Worm (Caenorhabditis elegans) whole organism, L4 larva: ENCODE results near the gene T22B3.3.

ENCODE experiments used
- F49E8.2 ChIP-seq: sonication (generic microtip); optimal IDR thresholded peaks from 2 replicates; lab custom pipeline; 2016; ENCODE audit warnings: missing compliant biosample characterization, mild to moderate bottlenecking, missing genetic modification characterization, borderline replicate concordance
- Y48G9A.11 ChIP-seq: fragments of 200-800 bp; sonication (Bioruptor generic); IDR thresholded peaks from 2 replicates; pipeline ENCODE4 v1.3.6; 2022; ENCODE audit warnings: missing genetic modification reagents, missing genetic modification characterization, missing compliant biosample characterization
- Y5F2A.4 ChIP-seq: fragments of 200-800 bp; sonication (Bioruptor generic); optimal IDR thresholded peaks from 2 replicates; lab custom pipeline; 2018; ENCODE audit warnings: mild to moderate bottlenecking, missing genetic modification characterization, missing compliant biosample characterization
- ZK337.2 ChIP-seq: fragments of 200-800 bp; sonication (Bioruptor generic); IDR thresholded peaks from 2 replicates; pipeline ENCODE4 v1.3.6; 2022; ENCODE audit warnings: missing genetic modification reagents, missing genetic modification characterization, missing compliant biosample characterization
- aha-1 ChIP-seq: fragments of 150-350 bp; peaks from one replicate; lab custom pipeline; 2014; ENCODE audit warnings: missing biosample characterization, missing genetic modification characterization
- ces-1 ChIP-seq: fragments of 150-350 bp; sonication (generic microtip); optimal IDR thresholded peaks from 4 replicates; lab custom pipeline; 2014; ENCODE audit warnings: missing biosample characterization, missing genetic modification reagents, missing genetic modification characterization
- ctbp-1 ChIP-seq: fragments of 200-800 bp; sonication (Bioruptor generic); IDR thresholded peaks from 2 replicates; pipeline ENCODE4 v1.3.6; 2022; ENCODE audit warnings: missing genetic modification reagents, missing genetic modification characterization, missing compliant biosample characterization
- daf-12 ChIP-seq: fragments of 150-350 bp; optimal IDR thresholded peaks from 2 replicates; lab custom pipeline; 2014; ENCODE audit warnings: missing biosample characterization, missing genetic modification reagents, missing genetic modification characterization
- duxl-1 ChIP-seq: sonication (generic microtip); optimal IDR thresholded peaks from 2 replicates; lab custom pipeline; 2016; ENCODE audit warnings: mild to moderate bottlenecking, missing genetic modification characterization, moderate library complexity, missing compliant biosample characterization; ENCODE audit not compliant: poor library complexity
- egl-43 ChIP-seq: fragments of 200-800 bp; sonication (Bioruptor generic); IDR thresholded peaks from 2 replicates; pipeline ENCODE4 v1.3.6; 2022; ENCODE audit warnings: missing genetic modification reagents, missing genetic modification characterization, missing compliant biosample characterization
- gei-8 ChIP-seq: fragments of 200-800 bp; sonication (Bioruptor generic); optimal IDR thresholded peaks from 2 replicates; lab custom pipeline; 2018; ENCODE audit warnings: mild to moderate bottlenecking, missing genetic modification characterization, missing compliant biosample characterization
- hlh-30 ChIP-seq: sonication (generic microtip); optimal IDR thresholded peaks from 2 replicates; lab custom pipeline; 2017; ENCODE audit warnings: antibody characterized with exemption, mild to moderate bottlenecking, missing genetic modification characterization, missing compliant biosample characterization; ENCODE audit not compliant: insufficient read depth
- lin-15B ChIP-seq: fragments of 150-350 bp; sonication (generic microtip); optimal IDR thresholded peaks from 3 replicates; lab custom pipeline; 2014; ENCODE audit warnings: missing biosample characterization, missing genetic modification characterization
- lin-38 ChIP-seq: fragments of 200-800 bp; sonication (Bioruptor generic); IDR thresholded peaks from 2 replicates; pipeline ENCODE4 v1.3.6; 2022; ENCODE audit warnings: missing genetic modification reagents, missing genetic modification characterization, missing compliant biosample characterization
- lin-39 ChIP-seq: fragments of 150-350 bp; optimal IDR thresholded peaks from 2 replicates; lab custom pipeline; 2014; ENCODE audit warnings: missing biosample characterization, missing genetic modification reagents, missing genetic modification characterization
- lir-3 ChIP-seq: sonication (generic microtip); optimal IDR thresholded peaks from 2 replicates; lab custom pipeline; 2016; ENCODE audit warnings: mild to moderate bottlenecking, missing genetic modification characterization, missing compliant biosample characterization
- madf-5 ChIP-seq, 2 experiments: fragments of 200-800 bp; sonication (Bioruptor generic); IDR thresholded peaks; 2 replicates each; pipeline ENCODE4 v1.3.6; 2022; ENCODE audit warnings: missing compliant biosample characterization in 2 of 2, missing genetic modification characterization in 2 of 2
- mes-2 ChIP-seq: sonication (generic microtip); optimal IDR thresholded peaks from 2 replicates; lab custom pipeline; 2016; ENCODE audit warnings: missing genotype, mild to moderate bottlenecking, missing genetic modification characterization, missing compliant biosample characterization; ENCODE audit not compliant: poor library complexity, severe bottlenecking
- mxl-3 ChIP-seq: fragments of 200-800 bp; sonication (Bioruptor generic); optimal IDR thresholded peaks from 2 replicates; lab custom pipeline; 2018; ENCODE audit warnings: mild to moderate bottlenecking, missing genetic modification characterization, missing compliant biosample characterization
- nhr-237 ChIP-seq: sonication (generic microtip); optimal IDR thresholded peaks from 2 replicates; lab custom pipeline; 2017; ENCODE audit warnings: missing biosample characterization, missing genetic modification characterization
- nhr-28 ChIP-seq: fragments of 150-350 bp; optimal IDR thresholded peaks from 2 replicates; lab custom pipeline; 2014; ENCODE audit warnings: missing biosample characterization, missing genetic modification characterization
- nhr-42 ChIP-seq: fragments of 200-800 bp; sonication (Bioruptor generic); IDR thresholded peaks from 2 replicates; pipeline ENCODE4 v1.3.6; 2022; ENCODE audit warnings: missing genetic modification characterization, missing compliant biosample characterization
- nhr-76 ChIP-seq: fragments of 150-350 bp; optimal IDR thresholded peaks from 2 replicates; lab custom pipeline; 2014; ENCODE audit warnings: missing biosample characterization, missing genetic modification characterization
- sdz-12 ChIP-seq: fragments of 200-800 bp; sonication (Bioruptor generic); optimal IDR thresholded peaks from 2 replicates; lab custom pipeline; 2018; ENCODE audit warnings: mild to moderate bottlenecking, missing genetic modification characterization, missing compliant biosample characterization
- skn-1 ChIP-seq: fragments of 150-350 bp; optimal IDR thresholded peaks from 2 replicates; lab custom pipeline; 2014; ENCODE audit warnings: missing biosample characterization, missing genetic modification characterization
- snpc-1.2 ChIP-seq: fragments of 200-800 bp; sonication (Bioruptor generic); IDR thresholded peaks from 2 replicates; pipeline ENCODE4 v1.3.6; 2022; ENCODE audit warnings: missing genetic modification reagents, missing genetic modification characterization, missing compliant biosample characterization
- tag-97 ChIP-seq: fragments of 200-800 bp; sonication (Bioruptor generic); IDR thresholded peaks from 2 replicates; pipeline ENCODE4 v1.3.6; 2022; ENCODE audit warnings: missing genetic modification characterization, missing compliant biosample characterization
- unc-130 ChIP-seq: sonication (generic microtip); optimal IDR thresholded peaks from 2 replicates; lab custom pipeline; 2016; ENCODE audit warnings: missing genetic modification reagents, missing genetic modification characterization, missing compliant biosample characterization
- unc-39 ChIP-seq: sonication (generic microtip); optimal IDR thresholded peaks from 2 replicates; lab custom pipeline; 2017; ENCODE audit warnings: missing biosample characterization, missing genetic modification characterization
- unc-62 ChIP-seq, 3 experiments: fragments of 150-350 bp in 1 of 3; sonication (generic microtip); optimal IDR thresholded peaks in 2 of 3; peaks in 1 of 3; 1 replicate in 1 of 3; 2 replicates in 2 of 3; lab custom pipeline; 2014 to 2017; ENCODE audit warnings: missing biosample characterization in 3 of 3, missing genetic modification characterization in 3 of 3, missing genetic modification reagents in 3 of 3, missing genotype in 1 of 3
- vab-7 ChIP-seq: fragments of 200-800 bp; sonication (Bioruptor generic); IDR thresholded peaks from 2 replicates; pipeline ENCODE4 v1.3.6; 2022; ENCODE audit warnings: missing genetic modification reagents, missing genetic modification characterization, missing compliant biosample characterization
- zag-1 ChIP-seq: fragments of 150-350 bp; optimal IDR thresholded peaks from 2 replicates; lab custom pipeline; 2014; ENCODE audit warnings: missing biosample characterization, missing genetic modification characterization
- zfp-3 ChIP-seq: fragments of 200-800 bp; sonication (Bioruptor generic); conservative IDR thresholded peaks from 2 replicates; pipeline ENCODE4 v1.3.6; 2022; ENCODE audit warnings: missing genetic modification reagents, missing genetic modification characterization, missing compliant biosample characterization
- ztf-7 ChIP-seq: fragments of 150-350 bp; optimal IDR thresholded peaks from 2 replicates; lab custom pipeline; 2014; ENCODE audit warnings: missing biosample characterization, missing genetic modification characterization

The T22B3.3 gene

ce11 chrIV:11700752-11701151 is 2.8 kb downstream of the T22B3.3 start, which contains the start of gene dpy-20 (continued):
- no peak for TF ChIP-seq lin-38 (GFP tag; lab: Robert Waterston, UW)
- TF ChIP-seq unc-39, result no peak
- no peak for TF ChIP-seq ctbp-1
- no peak for TF ChIP-seq ZK337.2 (GFP tag; lab: Robert Waterston, UW)
- no peak for TF ChIP-seq duxl-1
- no peak for TF ChIP-seq lin-15B (tag; lab: Kevin White, UChicago)
- no peak for TF ChIP-seq madf-5 (GFP tag; IDR thresholded peaks at IDR 0.05; lab: Robert Waterston, UW)
- TF ChIP-seq mes-2 (tag; lab: Kevin White, UChicago), result no peak

DNA sequence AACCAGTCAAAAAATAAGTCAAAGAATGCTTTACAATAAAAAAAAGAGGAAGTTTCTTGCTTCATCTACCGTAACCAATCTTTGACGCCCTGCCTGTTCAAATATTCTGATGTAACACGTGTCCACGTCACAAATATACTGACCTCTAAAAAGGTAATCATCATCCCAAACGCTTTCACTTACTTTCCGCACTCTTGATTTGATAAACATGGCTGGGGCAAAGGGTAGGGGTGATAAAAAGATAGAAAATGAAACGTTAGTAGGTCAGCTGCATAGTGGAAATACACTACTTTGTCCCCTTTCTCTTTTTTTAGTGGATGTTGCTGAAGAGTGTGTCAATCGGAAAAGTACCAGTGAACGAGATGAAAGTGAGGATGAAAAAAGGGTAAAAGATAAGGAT is 3.5 kb downstream of the T22B3.3 start:
- TF ChIP-seq hlh-30 (tag; lab: Kevin White, UChicago), result peak; percentile 20
- TF ChIP-seq lin-39, result no peak
- TF ChIP-seq mxl-3 (GFP tag; lab: Kevin White, UChicago), result peak; percentile 58
- peak; percentile 4 for TF ChIP-seq nhr-28
- TF ChIP-seq unc-62 (GFP tag; optimal IDR thresholded peaks at IDR 0.05 in 1 of 2; lab: Kevin White, UChicago), result peak in 1 of 2 experiments; percentile 16
- TF ChIP-seq unc-62 (tag; optimal IDR thresholded peaks at IDR 0.05; lab: Kevin White, UChicago), result no peak
- TF ChIP-seq, all 104 proteins: peak for 4

DNA sequence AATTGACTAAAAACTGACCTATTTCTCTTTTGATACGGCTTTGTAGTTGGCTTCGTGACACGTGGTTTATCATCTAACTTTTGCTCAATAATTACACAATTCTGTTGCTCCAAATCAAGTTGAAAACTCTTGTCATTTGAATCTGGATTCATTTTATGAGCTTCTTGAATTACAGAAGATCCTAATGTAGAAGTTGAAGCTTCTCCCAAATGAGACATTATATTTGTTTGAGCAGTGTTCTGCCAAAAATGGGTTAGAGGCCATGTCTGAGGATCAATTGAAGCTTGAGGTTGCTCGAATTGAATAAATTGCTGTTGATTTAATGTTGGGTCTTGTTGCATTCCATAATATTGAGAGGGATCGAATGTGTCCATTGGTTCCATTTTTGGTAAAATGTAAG is 6.1 kb downstream of the T22B3.3 start:
- no peak for TF ChIP-seq skn-1
- no peak for TF ChIP-seq vab-7 (GFP tag; lab: Robert Waterston, UW)
- TF ChIP-seq unc-62 (GFP tag; optimal IDR thresholded peaks at IDR 0.05 in 1 of 2; lab: Kevin White, UChicago), result peak in 1 of 2 experiments; percentile 95
- TF ChIP-seq unc-62 (tag; optimal IDR thresholded peaks at IDR 0.05; lab: Kevin White, UChicago), result no peak
- TF ChIP-seq tag-97 (GFP tag; lab: Robert Waterston, UW), result no peak
- no peak for TF ChIP-seq lir-3 (tag; lab: Kevin White, UChicago)
- no peak for TF ChIP-seq ztf-7

- peak; percentile 31; the same call in 1 of the 2 replicates for TF ChIP-seq lin-38 (GFP tag; lab: Robert Waterston, UW)
- peak; percentile 60; the same call in 1 of the 2 replicates for TF ChIP-seq snpc-1.2 (GFP tag; lab: Robert Waterston, UW)
- peak; percentile 88 for TF ChIP-seq F49E8.2 (tag; lab: Kevin White, UChicago)
- TF ChIP-seq unc-130 (GFP tag; lab: Kevin White, UChicago), result peak; percentile 60
- TF ChIP-seq egl-43 (GFP tag; lab: Robert Waterston, UW), result no peak
- no peak for TF ChIP-seq nhr-76 (tag; lab: Kevin White, UChicago)
- TF ChIP-seq gei-8 (GFP tag; lab: Kevin White, UChicago), result no peak
- no peak for TF ChIP-seq zfp-3
- 0 out of 2 replicates have a peak, but pooled peaks have one; percentile 50 for TF ChIP-seq Y48G9A.11 (GFP tag; lab: Robert Waterston, UW)
- peak; percentile 28 for TF ChIP-seq aha-1 (tag; lab: Kevin White, UChicago)
- TF ChIP-seq, all 104 proteins: peak for 6
Observed at ce11 chrIV:11695634-11696033, 8.0 kb downstream of the T22B3.3 start.

DNA sequence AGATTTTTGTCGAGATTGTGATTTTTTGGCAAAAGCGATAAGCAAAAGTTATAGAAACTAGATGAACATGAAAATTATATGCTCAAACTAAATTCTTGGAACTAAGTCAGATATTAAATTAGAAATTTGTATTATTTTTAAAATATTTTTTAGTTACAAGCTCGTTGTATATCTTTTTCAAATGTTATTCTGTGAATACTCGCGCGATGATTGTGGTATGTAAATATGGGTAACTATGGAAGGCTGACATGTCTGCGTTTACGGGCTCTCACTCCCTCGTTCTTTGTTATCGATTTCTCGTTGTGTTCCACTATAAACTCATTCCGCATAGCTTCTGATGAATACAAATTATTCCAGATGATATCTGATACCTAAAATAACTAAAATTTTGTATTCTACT is 9.4 kb downstream of the T22B3.3 start, which contains the start of gene ZK792.7:
Gene ZK792.7 (plus strand): TSS at position 301 of the 400 bp plus-strand sequence.
- no peak for TF ChIP-seq nhr-237
- TF ChIP-seq nhr-42, result no peak
- no peak for TF ChIP-seq zag-1 (tag; lab: Kevin White, UChicago)
- TF ChIP-seq sdz-12 (GFP tag; lab: Kevin White, UChicago), result no peak
- no peak for TF ChIP-seq ces-1 (GFP tag; lab: Kevin White, UChicago)
- no peak for TF ChIP-seq Y5F2A.4 (GFP tag; lab: Kevin White, UChicago)
- no peak for TF ChIP-seq mes-2 (tag; lab: Kevin White, UChicago)
- no peak for TF ChIP-seq daf-12 (tag; lab: Kevin White, UChicago)
